Fruit fly (Drosophila melanogaster) whole organism, embryonic: Measurements from ENCODE around the gene Jupiter.

ENCODE experiments used
- Abd-B ChIP-seq: fragments of 200-800 bp; sonication (Bioruptor generic); optimal IDR thresholded peaks from 2 replicates; lab custom pipeline; 2018; ENCODE audit warnings: missing biosample characterization, mild to moderate bottlenecking, missing genetic modification characterization, moderate library complexity
- CG1024 ChIP-seq: fragments of 200-800 bp; sonication (Bioruptor generic); IDR thresholded peaks from 2 replicates; pipeline ENCODE4 v1.3.6; 2022; ENCODE audit warnings: missing biosample characterization, missing genetic modification characterization
- CG10321 ChIP-seq: fragments of 200-800 bp; sonication (Bioruptor generic); IDR thresholded peaks from 2 replicates; pipeline ENCODE4 v1.3.6; 2022; ENCODE audit warnings: missing biosample characterization, missing genetic modification characterization
- CG10431 ChIP-seq: fragments of 200-800 bp; sonication (Bioruptor generic); optimal IDR thresholded peaks from 3 replicates; lab custom pipeline; 2018; ENCODE audit warnings: missing biosample characterization, mild to moderate bottlenecking, missing genetic modification characterization
- CG10543 ChIP-seq: fragments of 200-800 bp; sonication (Bioruptor generic); optimal IDR thresholded peaks from 3 replicates; lab custom pipeline; 2017; ENCODE audit warnings: missing biosample characterization, mild to moderate bottlenecking, missing genetic modification characterization, moderate library complexity
- CG12071 ChIP-seq: fragments of 200-800 bp; sonication (Bioruptor generic); optimal IDR thresholded peaks from 3 replicates; lab custom pipeline; 2018; ENCODE audit warnings: missing biosample characterization, mild to moderate bottlenecking, missing genetic modification characterization
- CG16815 ChIP-seq: fragments of 200-800 bp; sonication (Bioruptor generic); optimal IDR thresholded peaks from 3 replicates; lab custom pipeline; 2017; ENCODE audit warnings: missing biosample characterization, mild to moderate bottlenecking, missing genetic modification characterization
- CG16863 ChIP-seq: fragments of 200-800 bp; sonication (Bioruptor generic); optimal IDR thresholded peaks from 3 replicates; lab custom pipeline; 2016; ENCODE audit warnings: missing biosample characterization, missing genetic modification characterization
- CG17328 ChIP-seq: fragments of 200-800 bp; sonication (Bioruptor generic); IDR thresholded peaks from 2 replicates; pipeline ENCODE4 v1.3.6; 2022; ENCODE audit warnings: missing biosample characterization, missing genetic modification characterization
- CG17361 ChIP-seq: fragments of 200-800 bp; sonication (Bioruptor generic); IDR thresholded peaks from 3 replicates; pipeline ENCODE4 v1.3.6; 2022; ENCODE audit warnings: missing biosample characterization, missing genetic modification characterization
- CG17612 ChIP-seq: fragments of 200-800 bp; sonication (Bioruptor generic); IDR thresholded peaks from 2 replicates; pipeline ENCODE4 v1.3.6; 2022; ENCODE audit warnings: missing biosample characterization, missing genetic modification characterization
- CG33557 ChIP-seq: fragments of 200-800 bp; sonication (Bioruptor generic); optimal IDR thresholded peaks from 2 replicates; lab custom pipeline; 2019; ENCODE audit warnings: missing biosample characterization, mild to moderate bottlenecking, missing genetic modification characterization, moderate library complexity
- CG5245 ChIP-seq: fragments of 200-800 bp; sonication (Bioruptor generic); optimal IDR thresholded peaks from 3 replicates; lab custom pipeline; 2016; ENCODE audit warnings: missing biosample characterization, missing genetic modification characterization
- CG5953 ChIP-seq: fragments of 200-800 bp; sonication (Bioruptor generic); IDR thresholded peaks from 2 replicates; pipeline ENCODE4 v1.3.6; 2022; ENCODE audit warnings: missing biosample characterization, missing genetic modification characterization
- CG6272 ChIP-seq: fragments of 200-800 bp; sonication (Bioruptor generic); IDR thresholded peaks from 2 replicates; pipeline ENCODE4 v1.3.6; 2022; ENCODE audit warnings: missing biosample characterization, missing genetic modification characterization
- CG7745 ChIP-seq: fragments of 200-800 bp; sonication (Bioruptor generic); optimal IDR thresholded peaks from 2 replicates; lab custom pipeline; 2018; ENCODE audit warnings: missing biosample characterization, mild to moderate bottlenecking, missing genetic modification characterization, moderate library complexity
- CG7928 ChIP-seq: fragments of 200-800 bp; sonication (Bioruptor generic); optimal IDR thresholded peaks from 2 replicates; lab custom pipeline; 2017; ENCODE audit warnings: missing biosample characterization, mild to moderate bottlenecking, missing genetic modification characterization
- CG7963 ChIP-seq: fragments of 200-800 bp; sonication (Bioruptor generic); IDR thresholded peaks from 3 replicates; pipeline ENCODE4 v1.3.6; 2022; ENCODE audit warnings: missing biosample characterization, missing genetic modification characterization; ENCODE audit not compliant: partially characterized antibody
- CG8478 ChIP-seq: fragments of >200 bp; optimal IDR thresholded peaks from 2 replicates; lab custom pipeline; 2018
- E2f2 ChIP-seq: fragments of 200-800 bp; sonication (Bioruptor generic); IDR thresholded peaks from 2 replicates; pipeline ENCODE4 v1.3.6; 2022; ENCODE audit warnings: missing biosample characterization, missing genetic modification characterization
- Hr51 ChIP-seq, 2 experiments: fragments of 200-800 bp; sonication (Bioruptor generic); optimal IDR thresholded peaks; 2 replicates in 1 of 2; 3 replicates in 1 of 2; lab custom pipeline; 2016 to 2018; ENCODE audit warnings: missing biosample characterization in 2 of 2, missing genetic modification characterization in 2 of 2, mild to moderate bottlenecking in 1 of 2, moderate library complexity in 1 of 2
- NK7.1 ChIP-seq: fragments of 200-800 bp; sonication (Bioruptor generic); optimal IDR thresholded peaks from 3 replicates; lab custom pipeline; 2016; ENCODE audit warnings: missing biosample characterization, missing genetic modification characterization
- Nf-YB ChIP-seq: fragments of 200-800 bp; sonication (Bioruptor generic); optimal IDR thresholded peaks from 3 replicates; lab custom pipeline; 2019; ENCODE audit warnings: missing biosample characterization, mild to moderate bottlenecking, missing genetic modification characterization, moderate library complexity
- Nf-YC ChIP-seq: fragments of 200-800 bp; optimal IDR thresholded peaks from 3 replicates; lab custom pipeline; 2019; ENCODE audit warnings: missing biosample characterization, mild to moderate bottlenecking, missing genetic modification characterization, moderate library complexity
- Oaz ChIP-seq: fragments of 200-800 bp; sonication (Bioruptor generic); IDR thresholded peaks from 2 replicates; pipeline ENCODE4 v1.3.6; 2022; ENCODE audit warnings: missing biosample characterization, missing genetic modification characterization
- Opbp ChIP-seq: fragments of 200-800 bp; sonication (Bioruptor generic); IDR thresholded peaks from 3 replicates; pipeline ENCODE4 v1.3.6; 2022; ENCODE audit warnings: missing biosample characterization, missing genetic modification characterization; ENCODE audit not compliant: partially characterized antibody
- Ravus ChIP-seq: fragments of 200-800 bp; sonication (Bioruptor generic); IDR thresholded peaks from 2 replicates; pipeline ENCODE4 v1.3.6; 2022; ENCODE audit warnings: missing biosample characterization, missing genetic modification characterization
- Rx ChIP-seq: fragments of 200-800 bp; sonication (Bioruptor generic); IDR thresholded peaks from 2 replicates; pipeline ENCODE4 v1.3.6; 2022; ENCODE audit warnings: missing biosample characterization, missing genetic modification characterization
- Sin3A ChIP-seq: fragments of >200 bp; optimal IDR thresholded peaks from 2 replicates; lab custom pipeline; 2018
- Stat92E ChIP-seq, 3 experiments: fragments of >200 bp in 2 of 3; fragments of 200-800 bp in 1 of 3; sonication (Bioruptor generic) in 1 of 3; optimal IDR thresholded peaks; 2 replicates each; lab custom pipeline; 2017 to 2019; ENCODE audit warnings: missing biosample characterization in 3 of 3, missing genetic modification characterization in 3 of 3, mild to moderate bottlenecking in 1 of 3, moderate library complexity in 1 of 3
- TFAM ChIP-seq: fragments of 200-800 bp; sonication (Bioruptor generic); optimal IDR thresholded peaks from 2 replicates; lab custom pipeline; 2017; ENCODE audit warnings: missing biosample characterization, missing genetic modification characterization, inconsistent platforms
- abd-A ChIP-seq: fragments of 200-800 bp; sonication (Bioruptor generic); optimal IDR thresholded peaks from 3 replicates; lab custom pipeline; 2019; ENCODE audit warnings: missing biosample characterization, mild to moderate bottlenecking, missing genetic modification characterization, moderate library complexity
- ash1 ChIP-seq: fragments of 200-800 bp; sonication (Bioruptor generic); optimal IDR thresholded peaks from 2 replicates; lab custom pipeline; 2018; ENCODE audit warnings: missing biosample characterization, mild to moderate bottlenecking, missing genetic modification characterization
- bab2 ChIP-seq: fragments of 200-800 bp; sonication (Bioruptor generic); optimal IDR thresholded peaks from 2 replicates; lab custom pipeline; 2016; ENCODE audit warnings: missing biosample characterization, missing genetic modification characterization
- chif ChIP-seq, 2 experiments: fragments of 200-800 bp; sonication (Bioruptor generic); optimal IDR thresholded peaks; 3 replicates each; lab custom pipeline; 2016; ENCODE audit warnings: missing biosample characterization in 2 of 2, missing genetic modification characterization in 2 of 2
- ci ChIP-seq: fragments of 200-800 bp; sonication (Bioruptor generic); IDR thresholded peaks from 3 replicates; pipeline ENCODE4 v1.3.6; 2022; ENCODE audit warnings: missing biosample characterization, missing genetic modification characterization
- corto ChIP-seq: fragments of 200-800 bp; sonication (Bioruptor generic); optimal IDR thresholded peaks from 2 replicates; lab custom pipeline; 2016; ENCODE audit warnings: missing biosample characterization, mild to moderate bottlenecking, missing genetic modification characterization, moderate library complexity
- en ChIP-seq: fragments of 200-800 bp; sonication (Bioruptor generic); optimal IDR thresholded peaks from 2 replicates; lab custom pipeline; 2016; ENCODE audit warnings: missing biosample characterization, missing genetic modification characterization
- esg ChIP-seq: fragments of 200-800 bp; sonication (Bioruptor generic); conservative IDR thresholded peaks from 2 replicates; pipeline ENCODE4 v1.3.6; 2022; ENCODE audit warnings: missing biosample characterization, missing genetic modification characterization
- ewg ChIP-seq: fragments of 200-800 bp; sonication (Bioruptor generic); optimal IDR thresholded peaks from 3 replicates; lab custom pipeline; 2017; ENCODE audit warnings: mild to moderate bottlenecking, missing biosample characterization, missing genetic modification reagents, missing genetic modification characterization
- exex ChIP-seq: fragments of 200-800 bp; sonication (Bioruptor generic); optimal IDR thresholded peaks from 4 replicates; lab custom pipeline; 2018; ENCODE audit warnings: missing biosample characterization, mild to moderate bottlenecking, missing genetic modification characterization, moderate library complexity
- grn ChIP-seq: fragments of 200-800 bp; sonication (Bioruptor generic); optimal IDR thresholded peaks from 3 replicates; lab custom pipeline; 2017; ENCODE audit warnings: missing biosample characterization, missing genetic modification characterization
- kni ChIP-seq: fragments of 200-800 bp; sonication (Bioruptor generic); optimal IDR thresholded peaks from 3 replicates; lab custom pipeline; 2017; ENCODE audit warnings: mild to moderate bottlenecking, missing biosample characterization, missing genetic modification reagents, missing genetic modification characterization
- knrl ChIP-seq: fragments of 200-800 bp; sonication (Bioruptor generic); IDR thresholded peaks from 3 replicates; pipeline ENCODE4 v1.3.6; 2022; ENCODE audit warnings: missing biosample characterization, missing genetic modification characterization; ENCODE audit not compliant: partially characterized antibody
- mirr ChIP-seq: fragments of 200-800 bp; sonication (Bioruptor generic); optimal IDR thresholded peaks from 3 replicates; lab custom pipeline; 2018; ENCODE audit warnings: missing biosample characterization, mild to moderate bottlenecking, missing genetic modification characterization
- slou ChIP-seq: fragments of 200-800 bp; sonication (Bioruptor generic); optimal IDR thresholded peaks from 3 replicates; lab custom pipeline; 2016; ENCODE audit warnings: missing biosample characterization, missing genetic modification characterization
- sob ChIP-seq: fragments of 200-800 bp; sonication (Bioruptor generic); IDR thresholded peaks from 2 replicates; pipeline ENCODE4 v1.3.6; 2022; ENCODE audit warnings: missing biosample characterization, missing genetic modification characterization
- tna ChIP-seq: fragments of 200-800 bp; sonication (Bioruptor generic); IDR thresholded peaks from 2 replicates; pipeline ENCODE4 v1.3.6; 2022; ENCODE audit warnings: missing biosample characterization, missing genetic modification characterization; ENCODE audit not compliant: partially characterized antibody
- wor ChIP-seq: fragments of 200-800 bp; sonication (Bioruptor generic); IDR thresholded peaks from 2 replicates; pipeline ENCODE4 v1.3.6; 2022; ENCODE audit warnings: missing biosample characterization, missing genetic modification characterization
- yki ChIP-seq: fragments of >200 bp; optimal IDR thresholded peaks from 3 replicates; lab custom pipeline; 2018

Gene Jupiter

dm6 chr3R:11562326-11563109 lies 57.2 kb downstream of the Jupiter start (continued):
- TF ChIP-seq CG10321 (GFP tag; lab: Robert Waterston, UW), result peak; percentile 40
- TF ChIP-seq CG6272 (GFP tag; lab: Robert Waterston, UW), result peak; percentile 82
- peak; percentile 86 for TF ChIP-seq CG12071
- TF ChIP-seq Oaz (GFP tag; lab: Robert Waterston, UW), result peak; percentile 78
- peak; percentile 71 for TF ChIP-seq mirr (GFP tag; lab: Kevin White, UChicago)
- TF ChIP-seq esg, result peak; percentile 84
- peak; percentile 73 for TF ChIP-seq wor
- peak; percentile 66 for TF ChIP-seq TFAM
- peak; percentile 93 for TF ChIP-seq ci (GFP tag; lab: Robert Waterston, UW)
- TF ChIP-seq CG1024 (GFP tag; lab: Robert Waterston, UW), result peak; percentile 82
- TF ChIP-seq knrl, result no peak
- no peak for TF ChIP-seq tna
- peak; percentile 45 for TF ChIP-seq CG10431 (GFP tag; lab: Kevin White, UChicago)
- peak; percentile 82 for TF ChIP-seq Ravus
- TF ChIP-seq CG7745, result no peak
- TF ChIP-seq Rx (GFP tag; lab: Robert Waterston, UW), result peak; percentile 89
- TF ChIP-seq yki (lab: Kevin White, UChicago), result no peak
- peak; percentile 78 for TF ChIP-seq grn (GFP tag; lab: Kevin White, UChicago)
- peak; percentile 83 to 87 for TF ChIP-seq Hr51 (GFP tag; optimal IDR thresholded peaks at IDR 0.05; lab: Kevin White, UChicago)
- peak; percentile 59 for TF ChIP-seq kni (GFP tag; lab: Kevin White, UChicago)
- TF ChIP-seq Stat92E (GFP tag; optimal IDR thresholded peaks at IDR 0.05; lab: Kevin White, UChicago), result peak in 1 of 3 experiments; percentile 67
- TF ChIP-seq CG17328 (GFP tag; lab: Robert Waterston, UW), result peak; percentile 88
- peak; percentile 97 for TF ChIP-seq CG10543
- TF ChIP-seq Opbp (GFP tag; lab: Robert Waterston, UW), result no peak
- TF ChIP-seq bab2, result peak; percentile 83
- peak; percentile 81 to 96 for TF ChIP-seq chif (GFP tag; optimal IDR thresholded peaks at IDR 0.05; lab: Kevin White, UChicago)
- no peak for TF ChIP-seq CG7963 (GFP tag; lab: Robert Waterston, UW)
- TF ChIP-seq slou (GFP tag; lab: Kevin White, UChicago), result peak; percentile 88
- TF ChIP-seq NK7.1 (GFP tag; lab: Kevin White, UChicago), result peak; percentile 94
- TF ChIP-seq sob (GFP tag; lab: Robert Waterston, UW), result peak; percentile 95
- no peak for TF ChIP-seq Sin3A
- peak; percentile 91 for TF ChIP-seq CG5245 (GFP tag; lab: Kevin White, UChicago)
- TF ChIP-seq exex (tag; lab: Kevin White, UChicago), result peak; percentile 87
- peak; percentile 83 for TF ChIP-seq CG5953 (GFP tag; lab: Robert Waterston, UW)
- TF ChIP-seq Abd-B, result peak; percentile 89
- peak; percentile 74 for TF ChIP-seq CG16815 (GFP tag; lab: Kevin White, UChicago)
- TF ChIP-seq CG8478, result no peak
- TF ChIP-seq CG33557 (GFP tag; lab: Kevin White, UChicago), result peak; percentile 18
- TF ChIP-seq Nf-YB, result peak; percentile 64
- TF ChIP-seq E2f2, result peak; percentile 56
- peak; percentile 70 for TF ChIP-seq CG7928
- peak; percentile 61 for TF ChIP-seq abd-A
- peak; percentile 86 for TF ChIP-seq en (GFP tag; lab: Kevin White, UChicago)
- TF ChIP-seq CG17361 (GFP tag; lab: Robert Waterston, UW), result peak; percentile 96
- TF ChIP-seq ash1 (GFP tag; lab: Kevin White, UChicago), result no peak
- peak; percentile 88 for TF ChIP-seq Nf-YC (tag; lab: Kevin White, UChicago)
- TF ChIP-seq ewg (GFP tag; lab: Kevin White, UChicago), result peak; percentile 70
- TF ChIP-seq corto (GFP tag; lab: Kevin White, UChicago), result peak; percentile 90
- peak; percentile 77 for TF ChIP-seq CG17612 (GFP tag; lab: Robert Waterston, UW)
- TF ChIP-seq CG16863 (GFP tag; lab: Kevin White, UChicago), result peak; percentile 86
